Fruit fly (Drosophila melanogaster) ovary, adult (tissue): Measurements from ENCODE around the gene Srg1.

Experiments
- CG17801 ChIP-seq: fragments of 200-800 bp; optimal IDR thresholded peaks from 2 replicates; lab custom pipeline; 2019; ENCODE audit warnings: missing biosample characterization, mild to moderate bottlenecking, missing genetic modification characterization, moderate library complexity; ENCODE audit not compliant: partially characterized antibody

The Srg1 gene

dm6 chr3R:24864719-24865400, at the start of gene Srg1, which contains the start of gene Elal:
Srg1 (minus strand) TSS chr3R:24864732.
Elal (plus strand) TSS chr3R:24865350.
- no peak for TF ChIP-seq CG17801 (GFP tag; lab: Kevin White, UChicago)

dm6 chr3R:24910097-24910496, 45.6 kb upstream of the Srg1 start:
- TF ChIP-seq CG17801 (GFP tag; lab: Kevin White, UChicago): no peak

DNA sequence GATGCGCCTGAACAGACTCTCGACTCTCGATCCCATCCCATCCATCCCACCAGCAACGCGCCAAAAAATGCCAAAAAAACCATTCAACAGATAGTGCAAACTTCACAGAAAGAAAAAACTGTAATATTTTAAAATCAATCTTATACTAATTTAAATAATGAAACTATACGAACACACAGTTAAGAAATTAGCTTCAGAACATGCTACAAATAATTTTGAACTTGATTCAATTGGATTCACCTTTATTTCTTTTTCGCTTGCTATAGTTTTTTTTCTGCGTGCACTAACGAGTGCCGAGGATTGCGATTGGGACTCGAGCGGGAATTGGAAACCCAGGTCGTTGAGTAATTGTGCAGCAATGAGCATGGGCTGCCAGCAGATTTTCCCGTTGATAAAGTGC, 43.5 kb upstream of the Srg1 start:
- no peak for TF ChIP-seq CG17801 (GFP tag; lab: Kevin White, UChicago)

dm6 chr3R:24906648-24907047, 42.1 kb upstream of the Srg1 start:
- TF ChIP-seq CG17801 (GFP tag; lab: Kevin White, UChicago): no peak

dm6 chr3R:24905959-24906634, 41.6 kb upstream of the Srg1 start, which contains the start of gene CG13643:
CG13643 (minus strand) TSS chr3R:24906004.
- TF ChIP-seq CG17801 (GFP tag; lab: Kevin White, UChicago): no peak

- TF ChIP-seq CG17801 (GFP tag; lab: Kevin White, UChicago): no peak
Observed at dm6 chr3R:24900816-24901215, 36.3 kb upstream of the Srg1 start, which contains the start of gene CG10845. CG10845 (plus strand) TSS chr3R:24901116.

DNA sequence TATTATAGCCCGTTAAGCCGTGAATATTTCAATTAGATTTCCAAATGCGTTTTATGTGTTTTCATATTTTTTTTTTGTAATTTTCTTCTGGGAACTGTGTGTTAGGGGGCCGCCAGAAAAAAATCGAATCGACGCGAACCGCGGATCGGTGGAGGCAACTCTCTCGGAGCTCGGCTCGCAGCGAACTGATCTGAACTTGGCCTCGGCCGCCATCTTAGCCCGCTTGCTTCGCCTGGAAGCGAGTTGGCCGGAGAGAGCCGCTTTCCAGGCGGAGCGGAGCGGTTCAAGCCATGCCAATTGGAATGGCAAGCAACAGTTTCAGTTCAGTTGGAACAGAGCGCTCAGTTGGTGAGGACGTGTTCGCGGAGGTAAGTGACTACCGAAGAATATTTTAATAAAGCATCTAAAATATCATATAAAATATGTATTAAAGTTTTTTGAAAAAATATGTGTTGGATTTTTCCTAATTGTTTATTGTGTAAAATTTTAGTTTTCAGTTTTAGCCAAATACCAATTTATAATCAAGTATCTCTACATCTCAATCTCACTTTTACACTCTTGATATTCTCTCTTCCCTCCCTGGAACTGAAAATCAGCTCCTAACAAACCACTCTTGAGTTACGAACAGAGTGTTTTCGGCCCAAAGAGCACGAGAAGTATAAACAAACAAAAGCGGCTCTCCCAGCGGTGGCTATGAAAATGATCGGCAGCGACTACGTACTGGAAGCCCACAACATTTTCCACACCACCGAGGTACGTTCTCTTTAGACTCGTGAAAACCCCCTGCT, 30.1 kb upstream of the Srg1 start, which contains the start of the genes CG31121 and CG11069:
Gene CG31121 (minus strand): TSS at position 187 of the 788 bp plus-strand sequence.
Gene CG11069 (plus strand): TSS at position 324 of the 788 bp plus-strand sequence.
- no peak for TF ChIP-seq CG17801 (GFP tag; lab: Kevin White, UChicago)

DNA sequence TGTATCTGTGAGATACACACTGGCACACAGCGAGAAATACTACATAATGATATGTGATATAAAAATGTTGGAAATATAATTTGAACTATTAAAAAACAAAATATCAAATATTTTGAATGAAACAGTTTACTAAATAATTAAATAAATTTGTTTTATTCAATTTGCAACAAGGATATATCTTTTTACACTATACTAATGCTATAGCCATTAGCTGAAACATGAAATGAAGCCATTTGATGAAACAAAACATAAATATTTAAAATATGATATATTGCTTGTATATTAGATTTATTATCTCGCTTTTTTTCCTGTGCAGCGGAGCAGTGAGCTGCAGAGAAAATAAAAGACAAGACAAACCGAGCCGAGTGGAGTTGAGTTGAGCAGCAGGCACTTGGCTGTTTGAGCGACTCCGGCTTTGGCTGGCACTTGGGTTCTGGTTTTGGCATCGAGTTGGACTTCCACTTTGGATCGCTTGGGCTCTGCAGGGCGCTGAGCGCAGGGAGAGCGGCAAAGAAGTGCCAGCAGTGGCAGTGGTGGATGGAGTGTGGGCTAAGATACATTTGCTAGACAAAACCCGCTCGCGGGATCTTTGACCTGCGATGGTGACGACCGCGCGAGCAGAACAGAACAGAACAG, 28.9 kb upstream of the Srg1 start:
- no peak for TF ChIP-seq CG17801 (GFP tag; lab: Kevin White, UChicago)

DNA sequence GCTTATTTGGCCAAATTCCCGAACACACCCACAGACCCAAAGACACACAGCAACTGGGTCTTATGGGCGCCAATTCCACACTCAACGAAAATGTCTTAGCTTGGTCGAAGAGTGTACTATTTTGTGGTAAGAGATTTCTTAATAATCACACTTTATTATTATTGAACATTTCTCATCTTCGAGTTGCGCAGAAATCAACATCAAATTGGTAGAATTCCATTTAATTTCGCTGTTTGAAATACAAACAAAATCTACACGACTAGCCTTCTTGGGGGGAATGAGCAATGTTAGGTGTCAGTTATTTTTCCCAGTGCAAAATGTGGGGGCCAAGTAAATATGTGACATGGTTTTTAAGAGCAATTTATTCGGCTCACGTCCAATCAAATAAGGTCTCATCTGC, 26.4 kb upstream of the Srg1 start:
- no peak for TF ChIP-seq CG17801 (GFP tag; lab: Kevin White, UChicago)

- no peak for TF ChIP-seq CG17801 (GFP tag; lab: Kevin White, UChicago)
Observed at dm6 chr3R:24890217-24890616, 25.7 kb upstream of the Srg1 start.

- no peak for TF ChIP-seq CG17801 (GFP tag; lab: Kevin White, UChicago)
Observed at dm6 chr3R:24889303-24889892, 24.9 kb upstream of the Srg1 start.

DNA sequence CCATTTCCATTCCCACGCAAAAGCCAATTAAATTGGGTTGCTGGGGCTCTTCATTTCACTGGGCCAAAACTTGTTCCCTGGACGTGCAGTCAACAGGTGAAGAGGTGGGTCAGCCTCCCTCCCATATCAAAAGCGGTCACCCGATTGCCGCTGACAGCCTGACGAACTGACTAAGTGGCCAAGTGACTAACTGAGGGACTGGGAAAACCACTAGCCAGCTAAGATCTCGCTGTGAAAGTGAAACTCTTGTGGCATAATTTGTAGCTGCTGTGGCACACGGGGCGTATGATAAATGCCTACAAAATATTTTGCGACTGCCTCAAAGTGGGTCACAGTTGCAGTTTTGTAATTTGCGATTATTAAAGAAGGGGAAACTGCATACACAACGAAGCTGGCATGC, 23.9 kb upstream of the Srg1 start:
- no peak for TF ChIP-seq CG17801 (GFP tag; lab: Kevin White, UChicago)

dm6 chr3R:24886470-24886869, 21.9 kb upstream of the Srg1 start:
- TF ChIP-seq CG17801 (GFP tag; lab: Kevin White, UChicago): no peak

DNA sequence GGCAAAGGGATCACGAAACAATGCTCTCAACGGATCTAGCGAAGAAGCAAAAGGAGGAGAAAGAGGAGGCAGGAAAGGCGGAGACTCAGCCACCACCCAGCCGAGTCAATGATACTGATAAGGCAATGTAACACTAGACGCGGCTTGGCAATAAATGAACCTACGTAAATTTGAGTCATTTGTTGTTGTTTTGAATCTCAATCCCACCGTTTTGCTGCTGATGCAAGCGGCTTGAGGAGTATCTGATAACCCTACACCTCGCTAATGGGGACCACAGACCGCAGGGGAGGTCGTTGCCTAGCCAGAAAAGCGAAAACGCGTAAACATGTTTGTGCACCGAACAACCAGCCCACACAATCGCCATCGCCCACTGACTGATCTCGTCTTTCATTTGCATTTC, 14.1 kb upstream of the Srg1 start:
- no peak for TF ChIP-seq CG17801 (GFP tag; lab: Kevin White, UChicago)
